Worm (Caenorhabditis elegans) whole organism, L4/young adult: ENCODE data around the gene F58B4.6.

ENCODE experiments used
- W03F9.2 ChIP-seq: fragments of 150-350 bp; optimal IDR thresholded peaks from 2 replicates; lab custom pipeline; 2014; ENCODE audit warnings: missing biosample characterization, missing genetic modification characterization
- dao-5 ChIP-seq: sonication (generic microtip); optimal IDR thresholded peaks from 2 replicates; lab custom pipeline; 2016; ENCODE audit warnings: missing genotype, missing genetic modification characterization, moderate library complexity, missing compliant biosample characterization
- him-1 ChIP-seq: sonication (generic microtip); optimal IDR thresholded peaks from 2 replicates; lab custom pipeline; 2016; ENCODE audit warnings: missing genotype, missing genetic modification reagents, missing genetic modification characterization, missing compliant biosample characterization

ce11 chrV:10947930-10948329 lies 23.1 kb downstream of the F58B4.6 start, which contains the start of gene F17C11.2:
- no peak for TF ChIP-seq him-1 (tag; lab: Kevin White, UChicago)
- no peak for TF ChIP-seq W03F9.2 (tag; lab: Kevin White, UChicago)
- no peak for TF ChIP-seq dao-5 (tag; lab: Kevin White, UChicago)
